Worm (Caenorhabditis elegans) whole organism, young adult: ENCODE results near the gene rif-1.2.
A peak's percentile ranks its signal among the peaks of the same experiment; 100 is the strongest.

Experiments
- B0336.3 ChIP-seq: fragments of 200-800 bp; sonication (Bioruptor generic); IDR thresholded peaks from 2 replicates; pipeline ENCODE4 v1.3.6; 2022; ENCODE audit warnings: missing genetic modification characterization, missing compliant biosample characterization
- D2030.7 ChIP-seq: fragments of 200-800 bp; sonication (Bioruptor generic); IDR thresholded peaks from 2 replicates; pipeline ENCODE4 v1.3.6; 2022; ENCODE audit warnings: missing genetic modification reagents, missing genetic modification characterization, missing compliant biosample characterization
- F33H1.4 ChIP-seq: fragments of 200-800 bp; sonication (Bioruptor generic); IDR thresholded peaks from 2 replicates; pipeline ENCODE4 v1.3.6; 2022; ENCODE audit warnings: missing genetic modification reagents, missing genetic modification characterization, missing compliant biosample characterization
- F37B4.10 ChIP-seq: fragments of 200-800 bp; sonication (Bioruptor generic); IDR thresholded peaks from 2 replicates; pipeline ENCODE4 v1.3.6; 2022; ENCODE audit warnings: missing genetic modification characterization, missing compliant biosample characterization
- F39B2.1 ChIP-seq: fragments of 200-800 bp; sonication (Bioruptor generic); IDR thresholded peaks from 2 replicates; pipeline ENCODE4 v1.3.6; 2022; ENCODE audit warnings: missing genetic modification reagents, missing genetic modification characterization, missing compliant biosample characterization
- F49E8.2 ChIP-seq: sonication (generic microtip); optimal IDR thresholded peaks from 3 replicates; lab custom pipeline; 2017; ENCODE audit warnings: missing genetic modification characterization, mild to moderate bottlenecking, missing compliant biosample characterization, antibody characterized with exemption, moderate library complexity; ENCODE audit not compliant: insufficient read depth
- K12H6.12 ChIP-seq: fragments of 200-800 bp; sonication (Bioruptor generic); optimal IDR thresholded peaks from 2 replicates; lab custom pipeline; 2018; ENCODE audit warnings: mild to moderate bottlenecking, missing genetic modification characterization, missing compliant biosample characterization
- Y53F4B.3 ChIP-seq: fragments of 200-800 bp; sonication (Bioruptor generic); IDR thresholded peaks from 2 replicates; pipeline ENCODE4 v1.3.6; 2022; ENCODE audit warnings: missing genetic modification reagents, missing genetic modification characterization, missing compliant biosample characterization
- Y53G8AR.9 ChIP-seq: fragments of 200-800 bp; sonication (Bioruptor generic); conservative IDR thresholded peaks from 2 replicates; pipeline ENCODE4 v1.3.6; 2022; ENCODE audit warnings: missing genetic modification reagents, missing genetic modification characterization, missing compliant biosample characterization
- Y95B8A.8 ChIP-seq: fragments of 200-800 bp; sonication (Bioruptor generic); IDR thresholded peaks from 2 replicates; pipeline ENCODE4 v1.3.6; 2022; ENCODE audit warnings: missing genetic modification reagents, missing genetic modification characterization, missing compliant biosample characterization
- aptf-2 ChIP-seq: fragments of 200-800 bp; sonication (Bioruptor generic); conservative IDR thresholded peaks from 2 replicates; pipeline ENCODE4 v1.3.6; 2022; ENCODE audit warnings: missing genetic modification reagents, missing genetic modification characterization, missing compliant biosample characterization
- atf-7 ChIP-seq: sonication (generic microtip); optimal IDR thresholded peaks from 2 replicates; lab custom pipeline; 2017; ENCODE audit warnings: mild to moderate bottlenecking, missing genetic modification characterization, missing compliant biosample characterization
- athp-1 ChIP-seq: sonication (generic microtip); optimal IDR thresholded peaks from 2 replicates; lab custom pipeline; 2017; ENCODE audit warnings: mild to moderate bottlenecking, missing genetic modification characterization, missing compliant biosample characterization
- attf-3 ChIP-seq: fragments of 200-800 bp; sonication (Bioruptor generic); conservative IDR thresholded peaks from 2 replicates; pipeline ENCODE4 v1.3.6; 2022; ENCODE audit warnings: missing genetic modification reagents, missing genetic modification characterization, missing compliant biosample characterization
- attf-6 ChIP-seq: fragments of 200-800 bp; sonication (Bioruptor generic); IDR thresholded peaks from 2 replicates; pipeline ENCODE4 v1.3.6; 2022; ENCODE audit warnings: missing genetic modification reagents, missing genetic modification characterization, missing compliant biosample characterization
- bed-1 ChIP-seq: fragments of 200-800 bp; sonication (Bioruptor generic); IDR thresholded peaks from 2 replicates; pipeline ENCODE4 v1.3.6; 2022; ENCODE audit warnings: missing genetic modification reagents, missing genetic modification characterization, missing compliant biosample characterization
- ccch-3 ChIP-seq: fragments of 200-800 bp; sonication (Bioruptor generic); optimal IDR thresholded peaks from 2 replicates; lab custom pipeline; 2018; ENCODE audit warnings: mild to moderate bottlenecking, missing genetic modification characterization, missing compliant biosample characterization
- ceh-40 ChIP-seq: fragments of 200-800 bp; sonication (Bioruptor generic); IDR thresholded peaks from 2 replicates; pipeline ENCODE4 v1.3.6; 2022; ENCODE audit warnings: missing genetic modification characterization, missing compliant biosample characterization
- ceh-91 ChIP-seq: fragments of 200-800 bp; sonication (Bioruptor generic); IDR thresholded peaks from 2 replicates; pipeline ENCODE4 v1.3.6; 2022; ENCODE audit warnings: missing genetic modification reagents, missing genetic modification characterization, missing compliant biosample characterization
- die-1 ChIP-seq: sonication (generic microtip); optimal IDR thresholded peaks from 2 replicates; lab custom pipeline; 2016; ENCODE audit warnings: missing genotype, mild to moderate bottlenecking, missing genetic modification characterization, missing compliant biosample characterization
- efl-1 ChIP-seq: fragments of 150-350 bp; optimal IDR thresholded peaks from 2 replicates; lab custom pipeline; 2014; ENCODE audit warnings: missing biosample characterization, missing genetic modification reagents, missing genetic modification characterization
- egl-18 ChIP-seq: fragments of 200-800 bp; sonication (Bioruptor generic); IDR thresholded peaks from 2 replicates; pipeline ENCODE4 v1.3.6; 2022; ENCODE audit warnings: missing genetic modification reagents, missing genetic modification characterization, missing compliant biosample characterization
- egrh-3 ChIP-seq: fragments of 200-800 bp; sonication (Bioruptor generic); IDR thresholded peaks from 2 replicates; pipeline ENCODE4 v1.3.6; 2022; ENCODE audit warnings: missing genetic modification reagents, missing genetic modification characterization, missing compliant biosample characterization
- ekl-4 ChIP-seq: fragments of 200-800 bp; sonication (Bioruptor generic); IDR thresholded peaks from 2 replicates; pipeline ENCODE4 v1.3.6; 2022; ENCODE audit warnings: missing genetic modification reagents, missing genetic modification characterization, missing compliant biosample characterization
- him-1 ChIP-seq: sonication (generic microtip); optimal IDR thresholded peaks from 2 replicates; lab custom pipeline; 2016; ENCODE audit warnings: missing genotype, missing genetic modification reagents, missing genetic modification characterization, missing compliant biosample characterization
- hmg-20 ChIP-seq: fragments of 200-800 bp; sonication (Bioruptor generic); IDR thresholded peaks from 2 replicates; pipeline ENCODE4 v1.3.6; 2022; ENCODE audit warnings: missing genetic modification reagents, missing genetic modification characterization, missing compliant biosample characterization
- lin-35 ChIP-seq, 3 experiments: fragments of 150-350 bp in 2 of 3; sonication (generic microtip) in 1 of 3; optimal IDR thresholded peaks; 2 replicates each; lab custom pipeline; 2014 to 2018; ENCODE audit warnings: missing biosample characterization in 3 of 3, missing genetic modification characterization in 3 of 3, missing genetic modification reagents in 3 of 3
- madf-10 ChIP-seq: sonication (generic microtip); optimal IDR thresholded peaks from 2 replicates; lab custom pipeline; 2016; ENCODE audit warnings: mild to moderate bottlenecking, missing genetic modification characterization, missing compliant biosample characterization
- mcd-1 ChIP-seq: fragments of 200-800 bp; sonication (Bioruptor generic); IDR thresholded peaks from 2 replicates; pipeline ENCODE4 v1.3.6; 2022; ENCODE audit warnings: missing genetic modification reagents, missing genetic modification characterization, missing compliant biosample characterization
- mes-4 ChIP-seq: sonication (generic microtip); optimal IDR thresholded peaks from 2 replicates; lab custom pipeline; 2016; ENCODE audit warnings: missing genotype, missing genetic modification characterization, missing compliant biosample characterization
- mxl-1 ChIP-seq: sonication (generic microtip); optimal IDR thresholded peaks from 2 replicates; lab custom pipeline; 2016; ENCODE audit warnings: missing genetic modification characterization, missing compliant biosample characterization
- nhr-27 ChIP-seq: fragments of 200-800 bp; sonication (Bioruptor generic); optimal IDR thresholded peaks from 2 replicates; lab custom pipeline; 2018; ENCODE audit warnings: mild to moderate bottlenecking, missing genetic modification characterization, moderate library complexity, missing compliant biosample characterization
- nhr-90 ChIP-seq: sonication (generic microtip); optimal IDR thresholded peaks from 2 replicates; lab custom pipeline; 2016; ENCODE audit warnings: missing genotype, mild to moderate bottlenecking, missing genetic modification characterization, missing compliant biosample characterization
- pbrm-1 ChIP-seq: fragments of 200-800 bp; sonication (Bioruptor generic); IDR thresholded peaks from 2 replicates; pipeline ENCODE4 v1.3.6; 2022; ENCODE audit warnings: missing genetic modification reagents, missing genetic modification characterization, missing compliant biosample characterization
- rec-8 ChIP-seq, 2 experiments: sonication (generic microtip); optimal IDR thresholded peaks; 2 replicates each; lab custom pipeline; 2016; ENCODE audit warnings: mild to moderate bottlenecking in 2 of 2, missing genetic modification characterization in 2 of 2, missing genetic modification reagents in 2 of 2, missing genotype in 2 of 2, missing biosample characterization in 1 of 2, missing compliant biosample characterization in 1 of 2, moderate library complexity in 1 of 2
- repo-1 ChIP-seq: sonication (generic microtip); optimal IDR thresholded peaks from 2 replicates; lab custom pipeline; 2017; ENCODE audit warnings: mild to moderate bottlenecking, missing genetic modification characterization, missing compliant biosample characterization
- snpc-1.3 ChIP-seq: sonication (generic microtip); optimal IDR thresholded peaks from 2 replicates; lab custom pipeline; 2017; ENCODE audit warnings: missing genetic modification characterization, mild to moderate bottlenecking, missing compliant biosample characterization, antibody characterized with exemption, moderate library complexity, missing genotype, missing genetic modification reagents; ENCODE audit not compliant: insufficient read depth
- snpc-3.4 ChIP-seq: sonication (generic microtip); optimal IDR thresholded peaks from 2 replicates; lab custom pipeline; 2017; ENCODE audit warnings: missing genetic modification characterization, mild to moderate bottlenecking, missing compliant biosample characterization, antibody characterized with exemption, moderate library complexity, missing genotype, missing genetic modification reagents
- somi-1 ChIP-seq: fragments of 200-800 bp; sonication (Bioruptor generic); optimal IDR thresholded peaks from 2 replicates; lab custom pipeline; 2018; ENCODE audit warnings: mild to moderate bottlenecking, missing genetic modification characterization, missing compliant biosample characterization
- sptf-2 ChIP-seq: fragments of 200-800 bp; sonication (Bioruptor generic); optimal IDR thresholded peaks from 2 replicates; lab custom pipeline; 2018; ENCODE audit warnings: mild to moderate bottlenecking, missing genetic modification characterization, missing compliant biosample characterization
- tbx-9 ChIP-seq: sonication (generic microtip); optimal IDR thresholded peaks from 2 replicates; lab custom pipeline; 2016; ENCODE audit warnings: borderline replicate concordance, missing genetic modification characterization, inconsistent platforms, missing compliant biosample characterization
- tlf-1 ChIP-seq: fragments of 200-800 bp; sonication (Bioruptor generic); optimal IDR thresholded peaks from 2 replicates; lab custom pipeline; 2018; ENCODE audit warnings: mild to moderate bottlenecking, missing genetic modification characterization, missing compliant biosample characterization
- unc-130 ChIP-seq: sonication (generic microtip); optimal IDR thresholded peaks from 2 replicates; lab custom pipeline; 2016; ENCODE audit warnings: missing genetic modification reagents, missing genetic modification characterization, missing compliant biosample characterization
- unc-62 ChIP-seq: fragments of 150-350 bp; optimal IDR thresholded peaks from 2 replicates; lab custom pipeline; 2014; ENCODE audit warnings: missing biosample characterization, missing genetic modification reagents, missing genetic modification characterization
- xnd-1 ChIP-seq: sonication (generic microtip); optimal IDR thresholded peaks from 2 replicates; lab custom pipeline; 2016; ENCODE audit warnings: missing genotype, missing genetic modification reagents, missing genetic modification characterization, missing compliant biosample characterization
- zim-3 ChIP-seq: sonication (generic microtip); optimal IDR thresholded peaks from 2 replicates; lab custom pipeline; 2017; ENCODE audit warnings: mild to moderate bottlenecking, missing genetic modification characterization, moderate library complexity, missing compliant biosample characterization
- ztf-18 ChIP-seq: sonication (generic microtip); optimal IDR thresholded peaks from 2 replicates; lab custom pipeline; 2016; ENCODE audit warnings: missing genotype, mild to moderate bottlenecking, missing genetic modification characterization, missing compliant biosample characterization
- ztf-22 ChIP-seq: fragments of 200-800 bp; sonication (Bioruptor generic); optimal IDR thresholded peaks from 2 replicates; lab custom pipeline; 2018; ENCODE audit warnings: mild to moderate bottlenecking, missing genetic modification characterization, moderate library complexity, missing compliant biosample characterization
- ztf-26 ChIP-seq: sonication (generic microtip); optimal IDR thresholded peaks from 2 replicates; lab custom pipeline; 2017; ENCODE audit warnings: missing genetic modification characterization, missing compliant biosample characterization

rif-1.2 gene

DNA sequence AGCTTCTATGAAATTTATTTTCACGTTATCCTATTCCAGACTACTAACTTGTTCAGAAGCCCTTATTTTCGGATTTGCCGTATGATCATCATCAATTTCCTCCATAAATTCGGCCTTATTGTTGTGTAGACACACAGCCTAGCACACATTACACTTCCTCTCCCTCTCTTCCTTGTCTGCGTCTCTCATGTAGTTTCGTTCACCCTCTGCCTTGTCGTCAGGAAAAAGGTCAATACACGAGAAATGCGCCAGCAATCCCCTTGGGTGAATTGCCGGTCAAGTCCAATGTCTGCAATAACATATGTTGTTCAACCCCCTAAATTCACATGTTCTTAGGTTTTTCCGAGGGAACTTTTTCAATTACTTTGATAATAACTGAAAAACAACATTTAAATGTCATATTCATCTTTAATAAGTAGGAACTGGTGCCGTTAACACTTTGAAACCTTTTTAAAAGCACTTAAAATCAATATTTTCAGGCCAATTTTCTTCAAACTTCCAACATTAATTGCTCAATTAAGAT lies 22.6 kb upstream of the rif-1.2 start, which contains the start of gene F17E5.2 (continued):
- TF ChIP-seq nhr-27 (no peak), repo-1 (tag; lab: Kevin White, UChicago) (peak; percentile 65), tlf-1 (GFP tag; lab: Kevin White, UChicago) (peak; percentile 53), somi-1 (GFP tag; lab: Kevin White, UChicago) (peak; percentile 47), snpc-1.3 (tag; lab: Kevin White, UChicago) (no peak), attf-3 (GFP tag; lab: Robert Waterston, UW) (0 out of 2 replicates have a peak, but pooled peaks have one; percentile 32), ekl-4 (no peak), sptf-2 (no peak), F39B2.1 (no peak), egrh-3 (no peak), hmg-20 (GFP tag; lab: Robert Waterston, UW) (0 out of 2 replicates have a peak, but pooled peaks have one; percentile 14), nhr-90 (tag; lab: Kevin White, UChicago) (no peak), him-1 (tag; lab: Kevin White, UChicago) (no peak), pbrm-1 (GFP tag; lab: Robert Waterston, UW) (peak; percentile 86), athp-1 (tag; lab: Kevin White, UChicago) (peak; percentile 6), unc-130 (no peak), mcd-1 (GFP tag; lab: Robert Waterston, UW) (no peak; the same call in 1 of the 2 replicates), unc-62 (GFP tag; lab: Kevin White, UChicago) (no peak), D2030.7 (GFP tag; lab: Robert Waterston, UW) (no peak), zim-3 (tag; lab: Kevin White, UChicago) (no peak), aptf-2 (no peak), ztf-26 (tag; lab: Kevin White, UChicago) (peak; percentile 77), bed-1 (no peak), F49E8.2 (tag; lab: Kevin White, UChicago) (no peak), ceh-91 (GFP tag; lab: Robert Waterston, UW) (no peak), tbx-9 (tag; lab: Kevin White, UChicago) (no peak), xnd-1 (tag; lab: Kevin White, UChicago) (no peak), madf-10 (tag; lab: Kevin White, UChicago) (peak; percentile 62), Y95B8A.8 (GFP tag; lab: Robert Waterston, UW) (no peak), attf-6 (GFP tag; lab: Robert Waterston, UW) (no peak), mxl-1 (tag; lab: Kevin White, UChicago) (no peak), ztf-22 (peak; percentile 62), efl-1 (GFP tag; lab: Kevin White, UChicago) (no peak), B0336.3 (GFP tag; lab: Robert Waterston, UW) (no peak; the same call in 1 of the 2 replicates), egl-18 (GFP tag; lab: Robert Waterston, UW) (0 out of 2 replicates have a peak, but pooled peaks have one; percentile 61), F33H1.4 (GFP tag; lab: Robert Waterston, UW) (no peak), die-1 (peak; percentile 8), F37B4.10 (GFP tag; lab: Robert Waterston, UW) (no peak), snpc-3.4 (tag; lab: Kevin White, UChicago) (no peak), Y53F4B.3 (no peak), ccch-3 (GFP tag; lab: Kevin White, UChicago) (no peak), mes-4 (tag; lab: Kevin White, UChicago) (no peak), ztf-18 (tag; lab: Kevin White, UChicago) (peak; percentile 95), atf-7 (tag; lab: Kevin White, UChicago) (peak; percentile 19), Y53G8AR.9 (peak; percentile 75), rec-8 (tag; optimal IDR thresholded peaks at IDR 0.05; lab: Kevin White, UChicago) (no peak), lin-35 (GFP tag; optimal IDR thresholded peaks at IDR 0.05; lab: Kevin White, UChicago) (peak in 1 of 3 experiments; percentile 93), ceh-40 (no peak), K12H6.12 (tag; lab: Kevin White, UChicago) (peak; percentile 88)
